Worm (Caenorhabditis elegans) whole organism, L1 larva: ENCODE results near the gene F08D12.4.

Source experiments
- blmp-1 ChIP-seq: fragments of 150-350 bp; optimal IDR thresholded peaks from 2 replicates; lab custom pipeline; 2014; ENCODE audit warnings: missing biosample characterization, missing genetic modification characterization
- ces-1 ChIP-seq: fragments of 150-350 bp; optimal IDR thresholded peaks from 2 replicates; lab custom pipeline; 2014; ENCODE audit warnings: missing biosample characterization, missing genetic modification reagents, missing genetic modification characterization
- efl-3 ChIP-seq: fragments of 200-800 bp; sonication (Bioruptor generic); optimal IDR thresholded peaks from 2 replicates; lab custom pipeline; 2018; ENCODE audit warnings: mild to moderate bottlenecking, missing genetic modification characterization, missing compliant biosample characterization
- jun-1 ChIP-seq: fragments of 150-350 bp; optimal IDR thresholded peaks from 2 replicates; lab custom pipeline; 2014; ENCODE audit warnings: missing biosample characterization, missing genetic modification reagents, missing genetic modification characterization
- mdl-1 ChIP-seq, 2 experiments: fragments of 150-350 bp; optimal IDR thresholded peaks; 2 replicates each; lab custom pipeline; 2014 to 2017; ENCODE audit warnings: missing biosample characterization in 2 of 2, missing genetic modification characterization in 2 of 2, inconsistent platforms in 1 of 2
- nhr-77 ChIP-seq: fragments of 150-350 bp; optimal IDR thresholded peaks from 2 replicates; lab custom pipeline; 2014; ENCODE audit warnings: missing biosample characterization, missing genetic modification characterization
- nhr-90 ChIP-seq: sonication (generic microtip); optimal IDR thresholded peaks from 2 replicates; lab custom pipeline; 2016; ENCODE audit warnings: mild to moderate bottlenecking, missing genetic modification characterization, missing compliant biosample characterization; ENCODE audit not compliant: poor library complexity
- pax-3 ChIP-seq: fragments of 200-800 bp; sonication (Bioruptor generic); optimal IDR thresholded peaks from 2 replicates; lab custom pipeline; 2018; ENCODE audit warnings: mild to moderate bottlenecking, missing genetic modification characterization, moderate library complexity, missing compliant biosample characterization
- snpc-4 ChIP-seq: fragments of 150-350 bp; optimal IDR thresholded peaks from 2 replicates; lab custom pipeline; 2014; ENCODE audit warnings: missing biosample characterization, missing genetic modification characterization
- tbx-2 ChIP-seq: sonication (generic microtip); optimal IDR thresholded peaks from 2 replicates; lab custom pipeline; 2016; ENCODE audit warnings: missing genetic modification characterization, missing compliant biosample characterization
- unc-130 ChIP-seq: fragments of 150-350 bp; optimal IDR thresholded peaks from 2 replicates; lab custom pipeline; 2017; ENCODE audit warnings: missing biosample characterization, missing genetic modification characterization, inconsistent platforms
- unc-62 ChIP-seq: fragments of 150-350 bp; optimal IDR thresholded peaks from 2 replicates; lab custom pipeline; 2014; ENCODE audit warnings: missing biosample characterization, missing genetic modification reagents, missing genetic modification characterization
- ztf-11 ChIP-seq, 2 experiments: sonication (generic microtip); optimal IDR thresholded peaks; 2 replicates each; lab custom pipeline; 2016 to 2017; ENCODE audit warnings: missing genetic modification characterization in 2 of 2, missing biosample characterization in 1 of 2, missing compliant biosample characterization in 1 of 2

DNA sequence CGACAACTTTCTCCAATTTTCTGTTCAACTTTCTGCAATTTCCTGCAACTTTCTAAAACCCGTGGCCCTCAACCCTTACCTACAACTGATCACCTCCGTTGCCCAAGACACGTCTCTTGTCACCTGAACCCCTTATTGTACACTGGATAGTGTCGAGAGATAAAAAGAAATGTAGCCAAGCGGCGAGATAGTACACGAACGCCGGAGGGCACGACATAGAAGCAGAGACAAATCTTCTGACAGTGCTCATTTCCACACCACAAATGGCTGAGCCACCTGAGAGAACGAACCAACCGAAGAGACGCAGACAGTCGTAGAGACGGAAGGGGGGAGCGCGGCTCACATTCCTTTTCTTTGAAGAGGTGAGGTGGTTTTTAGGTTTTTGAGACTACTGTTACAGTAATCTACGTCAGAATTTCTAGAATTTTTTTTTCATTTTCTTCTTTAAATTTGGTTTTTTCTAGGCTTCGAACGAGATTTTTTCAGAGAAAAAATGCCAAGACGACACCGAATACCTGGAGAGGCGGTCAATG, 29.8 kb downstream of the F08D12.4 start, which contains the start of gene K12H6.12:
- TF ChIP-seq nhr-90 (no peak), pax-3 (no peak), jun-1 (tag; lab: Kevin White, UChicago) (no peak), ces-1 (GFP tag; lab: Kevin White, UChicago) (no peak), ztf-11 (tag; optimal IDR thresholded peaks at IDR 0.05; lab: Kevin White, UChicago) (no peak), mdl-1 (tag; optimal IDR thresholded peaks at IDR 0.05; lab: Kevin White, UChicago) (no peak), tbx-2 (tag; lab: Kevin White, UChicago) (no peak), blmp-1 (tag; lab: Kevin White, UChicago) (no peak), nhr-77 (tag; lab: Kevin White, UChicago) (no peak), efl-3 (GFP tag; lab: Kevin White, UChicago) (no peak), snpc-4 (tag; lab: Kevin White, UChicago) (no peak), unc-62 (GFP tag; lab: Kevin White, UChicago) (no peak), unc-130 (tag; lab: Kevin White, UChicago) (no peak)
